Worm (Caenorhabditis elegans): ENCODE results near the gene Y41G9A.6.

The Y41G9A.6 gene

ce11 chrX:3021466-3021865 is 17.9 kb upstream of the Y41G9A.6 start (continued):
- TF ChIP-seq nhr-47 (tag; optimal IDR thresholded peaks at IDR 0.05), result no peak
- TF ChIP-seq jun-1 (tag; optimal IDR thresholded peaks at IDR 0.05), result no peak
- no peak for TF ChIP-seq unc-62 (GFP tag; optimal IDR thresholded peaks at IDR 0.05)
- TF ChIP-seq snpc-4 (tag; optimal IDR thresholded peaks at IDR 0.05), result no peak
- no peak for TF ChIP-seq grh-1 (GFP tag; IDR thresholded peaks at IDR 0.05)
- peak; percentile 23 for TF ChIP-seq nhr-20 (tag; optimal IDR thresholded peaks at IDR 0.05)
- peak; percentile 46 for TF ChIP-seq rnt-1 (tag; optimal IDR thresholded peaks at IDR 0.05)
- no peak for TF ChIP-seq hpl-2 (GFP tag; optimal IDR thresholded peaks at IDR 0.05)
- TF ChIP-seq dpl-1 (GFP tag; optimal IDR thresholded peaks at IDR 0.05), result no peak
- no peak for TF ChIP-seq fkh-8 (tag; optimal IDR thresholded peaks at IDR 0.05)
- TF ChIP-seq lin-14 (GFP tag; optimal IDR thresholded peaks at IDR 0.05), result peak; percentile 54
- no peak for TF ChIP-seq irx-1 (tag; optimal IDR thresholded peaks at IDR 0.05)
- TF ChIP-seq nhr-84 (tag; optimal IDR thresholded peaks at IDR 0.05), result no peak

- peak; percentile 40 for TF ChIP-seq snu-23 (GFP tag; optimal IDR thresholded peaks at IDR 0.05)
- TF ChIP-seq nhr-71 (tag; optimal IDR thresholded peaks at IDR 0.05), result peak; percentile 48
- peak; percentile 16 for TF ChIP-seq tbx-2 (tag; optimal IDR thresholded peaks at IDR 0.05)
- TF ChIP-seq ceh-88 (GFP tag; IDR thresholded peaks at IDR 0.05), result no peak
- no peak for TF ChIP-seq efl-1 (optimal IDR thresholded peaks at IDR 0.05)
- peak in 1 of 2 experiments; percentile 59 for TF ChIP-seq efl-1 (GFP tag; optimal IDR thresholded peaks at IDR 0.05 in 1 of 2)
- TF ChIP-seq nhr-20 (tag; optimal IDR thresholded peaks at IDR 0.05), result peak; percentile 60
- TF ChIP-seq irx-1 (tag; optimal IDR thresholded peaks at IDR 0.05), result no peak
- TF ChIP-seq nhr-84 (tag; optimal IDR thresholded peaks at IDR 0.05), result no peak
- no peak for TF ChIP-seq aly-2 (tag; optimal IDR thresholded peaks at IDR 0.05)
- peak in 2 of 6 experiments; percentile 26 to 94 for TF ChIP-seq elt-3 (tag; optimal IDR thresholded peaks at IDR 0.05)
- TF ChIP-seq dpl-1 (GFP tag; optimal IDR thresholded peaks at IDR 0.05), result no peak
- no peak for TF ChIP-seq nhr-19 (GFP tag; conservative IDR thresholded peaks at IDR 0.05)
- TF ChIP-seq lin-14 (GFP tag; optimal IDR thresholded peaks at IDR 0.05), result peak; percentile 38
- no peak for TF ChIP-seq pag-3 (tag; optimal IDR thresholded peaks at IDR 0.05; ENCODE audit: borderline replicate concordance, insufficient read depth)
- TF ChIP-seq lin-13 (GFP tag; optimal IDR thresholded peaks at IDR 0.05), result no peak
- no peak for TF ChIP-seq nhr-237 (tag; optimal IDR thresholded peaks at IDR 0.05)
- peak; percentile 79 for TF ChIP-seq nhr-85 (tag)
- TF ChIP-seq mdl-1 (tag; optimal IDR thresholded peaks at IDR 0.05), result peak in 1 of 2 experiments; percentile 24
- peak in 1 of 2 experiments; percentile 28 for TF ChIP-seq lin-35 (GFP tag; optimal IDR thresholded peaks at IDR 0.05)
Observed at ce11 chrX:3019996-3020395, 16.4 kb upstream of the Y41G9A.6 start.

- TF ChIP-seq efl-1 (optimal IDR thresholded peaks at IDR 0.05) (no peak), efl-1 (GFP tag; optimal IDR thresholded peaks at IDR 0.05 in 1 of 2) (no peak), skn-1 (tag; optimal IDR thresholded peaks at IDR 0.05) (no peak), grh-1 (GFP tag; IDR thresholded peaks at IDR 0.05) (no peak), mef-2 (tag; optimal IDR thresholded peaks at IDR 0.05) (no peak), F16B12.6 (tag; optimal IDR thresholded peaks at IDR 0.05) (no peak), egl-27 (tag; optimal IDR thresholded peaks at IDR 0.05) (no peak)
Observed at ce11 chrX:3018505-3018996, 14.9 kb upstream of the Y41G9A.6 start, which contains the start of gene flp-18. Gene flp-18, minus strand, starts transcription at chrX:3018555.

ce11 chrX:3009190-3009589 is 5.6 kb upstream of the Y41G9A.6 start, which contains the start of gene Y48D7A.1:
Gene Y48D7A.1, plus strand, starts transcription at chrX:3009490.
- TF ChIP-seq ceh-63 (GFP tag; optimal IDR thresholded peaks at IDR 0.05) (no peak), C34B4.2 (tag; optimal IDR thresholded peaks at IDR 0.05) (no peak), skn-1 (tag; optimal IDR thresholded peaks at IDR 0.05) (no peak), elt-3 (tag; optimal IDR thresholded peaks at IDR 0.05) (no peak), mep-1 (tag; optimal IDR thresholded peaks at IDR 0.05) (no peak), lin-14 (GFP tag; optimal IDR thresholded peaks at IDR 0.05) (no peak), aly-2 (tag; optimal IDR thresholded peaks at IDR 0.05) (no peak), hpl-2 (GFP tag; optimal IDR thresholded peaks at IDR 0.05) (no peak), egl-27 (tag; optimal IDR thresholded peaks at IDR 0.05) (no peak), hlh-4 (tag; optimal IDR thresholded peaks at IDR 0.05) (no peak), nhr-71 (tag; optimal IDR thresholded peaks at IDR 0.05) (no peak), egl-13 (tag; optimal IDR thresholded peaks at IDR 0.05) (no peak), unc-98 (GFP tag; IDR thresholded peaks at IDR 0.05) (no peak), ces-1 (GFP tag; optimal IDR thresholded peaks at IDR 0.05) (no peak), nhr-237 (tag; optimal IDR thresholded peaks at IDR 0.05) (no peak), xbp-1 (tag; optimal IDR thresholded peaks at IDR 0.05) (no peak), zip-4 (GFP tag; optimal IDR thresholded peaks at IDR 0.05) (no peak), unc-130 (tag; optimal IDR thresholded peaks at IDR 0.05) (no peak)
